Worm (Caenorhabditis elegans) whole organism, L4 larva: Measurements from ENCODE around the gene mrps-11.
A peak's percentile ranks its signal among the peaks of the same experiment; 100 is the strongest.

Source experiments
- F26F4.8 ChIP-seq: fragments of 200-800 bp; sonication (Bioruptor generic); conservative IDR thresholded peaks from 2 replicates; pipeline ENCODE4 v1.3.6; 2022; ENCODE audit warnings: missing genetic modification characterization, missing compliant biosample characterization
- Y5F2A.4 ChIP-seq: fragments of 200-800 bp; sonication (Bioruptor generic); optimal IDR thresholded peaks from 2 replicates; lab custom pipeline; 2018; ENCODE audit warnings: mild to moderate bottlenecking, missing genetic modification characterization, missing compliant biosample characterization
- ZK546.5 ChIP-seq, 2 experiments: sonication (generic microtip); optimal IDR thresholded peaks; 2 replicates each; lab custom pipeline; 2017; ENCODE audit warnings: missing biosample characterization in 2 of 2, missing genetic modification characterization in 2 of 2
- ceh-20 ChIP-seq: fragments of 200-800 bp; sonication (Bioruptor generic); IDR thresholded peaks from 2 replicates; pipeline ENCODE4 v1.3.6; 2022; ENCODE audit warnings: missing genetic modification reagents, missing genetic modification characterization, missing compliant biosample characterization
- daf-16 ChIP-seq, 3 experiments: sonication (generic microtip); optimal IDR thresholded peaks; 2 replicates each; lab custom pipeline; 2016 to 2017; ENCODE audit warnings: missing genetic modification characterization in 3 of 3, missing genetic modification reagents in 3 of 3, mild to moderate bottlenecking in 2 of 3, missing compliant biosample characterization in 2 of 3, missing biosample characterization in 1 of 3, moderate library complexity in 1 of 3
- dmd-6 ChIP-seq: fragments of 200-800 bp; sonication (Bioruptor generic); IDR thresholded peaks from 2 replicates; pipeline ENCODE4 v1.3.6; 2022; ENCODE audit warnings: missing genetic modification reagents, missing genetic modification characterization, missing compliant biosample characterization
- dmd-8 ChIP-seq: fragments of 200-800 bp; sonication (Bioruptor generic); IDR thresholded peaks from 2 replicates; pipeline ENCODE4 v1.3.6; 2022; ENCODE audit warnings: missing genetic modification characterization, missing compliant biosample characterization
- dmd-9 ChIP-seq: fragments of 200-800 bp; sonication (Bioruptor generic); IDR thresholded peaks from 2 replicates; pipeline ENCODE4 v1.3.6; 2022; ENCODE audit warnings: missing genetic modification reagents, missing genetic modification characterization, missing compliant biosample characterization
- duxl-1 ChIP-seq: sonication (generic microtip); optimal IDR thresholded peaks from 2 replicates; lab custom pipeline; 2016; ENCODE audit warnings: mild to moderate bottlenecking, missing genetic modification characterization, moderate library complexity, missing compliant biosample characterization; ENCODE audit not compliant: poor library complexity
- dve-1 ChIP-seq: sonication (generic microtip); optimal IDR thresholded peaks from 2 replicates; lab custom pipeline; 2017; ENCODE audit warnings: antibody characterized with exemption, mild to moderate bottlenecking, missing genetic modification characterization, missing compliant biosample characterization; ENCODE audit not compliant: insufficient read depth
- hif-1 ChIP-seq, 2 experiments: sonication (generic microtip); optimal IDR thresholded peaks; 2 replicates each; lab custom pipeline; 2016 to 2017; ENCODE audit warnings: missing compliant biosample characterization in 2 of 2, missing genetic modification characterization in 2 of 2, missing genetic modification reagents in 2 of 2, missing genotype in 2 of 2, mild to moderate bottlenecking in 1 of 2
- hlh-11 ChIP-seq: fragments of 200-800 bp; sonication (Bioruptor generic); optimal IDR thresholded peaks from 2 replicates; lab custom pipeline; 2018; ENCODE audit warnings: mild to moderate bottlenecking, missing genetic modification characterization, missing compliant biosample characterization
- hlh-30 ChIP-seq: sonication (generic microtip); optimal IDR thresholded peaks from 2 replicates; lab custom pipeline; 2017; ENCODE audit warnings: antibody characterized with exemption, mild to moderate bottlenecking, missing genetic modification characterization, missing compliant biosample characterization; ENCODE audit not compliant: insufficient read depth
- hmg-1.1 ChIP-seq: fragments of 200-800 bp; sonication (Bioruptor generic); IDR thresholded peaks from 2 replicates; pipeline ENCODE4 v1.3.6; 2022; ENCODE audit warnings: missing genetic modification reagents, missing genetic modification characterization, missing compliant biosample characterization
- lin-39 ChIP-seq: fragments of 150-350 bp; optimal IDR thresholded peaks from 2 replicates; lab custom pipeline; 2014; ENCODE audit warnings: missing biosample characterization, missing genetic modification reagents, missing genetic modification characterization
- mep-1 ChIP-seq: fragments of 150-350 bp; sonication (generic microtip); optimal IDR thresholded peaks from 3 replicates; lab custom pipeline; 2014; ENCODE audit warnings: missing biosample characterization, missing genetic modification characterization
- mes-2 ChIP-seq: sonication (generic microtip); optimal IDR thresholded peaks from 2 replicates; lab custom pipeline; 2016; ENCODE audit warnings: missing genotype, mild to moderate bottlenecking, missing genetic modification characterization, missing compliant biosample characterization; ENCODE audit not compliant: poor library complexity, severe bottlenecking
- mxl-3 ChIP-seq: fragments of 200-800 bp; sonication (Bioruptor generic); optimal IDR thresholded peaks from 2 replicates; lab custom pipeline; 2018; ENCODE audit warnings: mild to moderate bottlenecking, missing genetic modification characterization, missing compliant biosample characterization
- nhr-11 ChIP-seq: fragments of 150-350 bp; optimal IDR thresholded peaks from 2 replicates; lab custom pipeline; 2014; ENCODE audit warnings: missing biosample characterization, missing genetic modification characterization
- nhr-25 ChIP-seq: sonication (generic microtip); optimal IDR thresholded peaks from 2 replicates; lab custom pipeline; 2017; ENCODE audit warnings: missing genetic modification characterization, mild to moderate bottlenecking, missing compliant biosample characterization, antibody characterized with exemption, moderate library complexity, borderline replicate concordance; ENCODE audit not compliant: insufficient read depth
- nhr-28 ChIP-seq: fragments of 150-350 bp; optimal IDR thresholded peaks from 2 replicates; lab custom pipeline; 2014; ENCODE audit warnings: missing biosample characterization, missing genetic modification characterization
- nhr-6 ChIP-seq: fragments of 150-350 bp; optimal IDR thresholded peaks from 2 replicates; lab custom pipeline; 2014; ENCODE audit warnings: missing biosample characterization, missing genetic modification characterization
- pqm-1 ChIP-seq: sonication (generic microtip); optimal IDR thresholded peaks from 2 replicates; lab custom pipeline; 2017; ENCODE audit warnings: missing biosample characterization, missing genetic modification characterization
- snpc-1.2 ChIP-seq: fragments of 200-800 bp; sonication (Bioruptor generic); IDR thresholded peaks from 2 replicates; pipeline ENCODE4 v1.3.6; 2022; ENCODE audit warnings: missing genetic modification reagents, missing genetic modification characterization, missing compliant biosample characterization
- snpc-4 ChIP-seq: fragments of 150-350 bp; optimal IDR thresholded peaks from 2 replicates; lab custom pipeline; 2014; ENCODE audit warnings: missing biosample characterization, missing genetic modification characterization
- spr-3 ChIP-seq: fragments of 200-800 bp; sonication (Bioruptor generic); optimal IDR thresholded peaks from 2 replicates; lab custom pipeline; 2018; ENCODE audit warnings: mild to moderate bottlenecking, missing genetic modification characterization, missing compliant biosample characterization
- unc-62 ChIP-seq, 3 experiments: fragments of 150-350 bp in 1 of 3; sonication (generic microtip); optimal IDR thresholded peaks in 2 of 3; peaks in 1 of 3; 1 replicate in 1 of 3; 2 replicates in 2 of 3; lab custom pipeline; 2014 to 2017; ENCODE audit warnings: missing biosample characterization in 3 of 3, missing genetic modification characterization in 3 of 3, missing genetic modification reagents in 3 of 3, missing genotype in 1 of 3

The mrps-11 gene

ce11 chrV:12523356-12523755, 28.9 kb upstream of the mrps-11 start:
- TF ChIP-seq unc-62 (GFP tag; optimal IDR thresholded peaks at IDR 0.05 in 1 of 2; lab: Kevin White, UChicago): peak in 1 of 2 experiments; percentile 82
- no peak for TF ChIP-seq unc-62 (tag; optimal IDR thresholded peaks at IDR 0.05; lab: Kevin White, UChicago)
- peak in 1 of 2 experiments; percentile 89 for TF ChIP-seq daf-16 (GFP tag; optimal IDR thresholded peaks at IDR 0.05; lab: Kevin White, UChicago)
- no peak for TF ChIP-seq daf-16 (tag; optimal IDR thresholded peaks at IDR 0.05; lab: Kevin White, UChicago)
- peak; percentile 5 for TF ChIP-seq hlh-11 (tag; lab: Kevin White, UChicago)
- no peak for TF ChIP-seq duxl-1

ce11 chrV:12518770-12519169, 24.3 kb upstream of the mrps-11 start:
- TF ChIP-seq hlh-30 (tag; lab: Kevin White, UChicago) (peak; percentile 21), hlh-11 (tag; lab: Kevin White, UChicago) (peak; percentile 67), Y5F2A.4 (no peak), mxl-3 (GFP tag; lab: Kevin White, UChicago) (no peak), nhr-11 (peak; percentile 82), hif-1 (tag; optimal IDR thresholded peaks at IDR 0.05; lab: Kevin White, UChicago) (peak in 1 of 2 experiments; percentile 0), hmg-1.1 (0 out of 2 replicates have a peak, but pooled peaks have one; percentile 28), snpc-1.2 (GFP tag; lab: Robert Waterston, UW) (no peak), daf-16 (GFP tag; optimal IDR thresholded peaks at IDR 0.05; lab: Kevin White, UChicago) (peak in 1 of 2 experiments; percentile 93), daf-16 (tag; optimal IDR thresholded peaks at IDR 0.05; lab: Kevin White, UChicago) (no peak)
- TF ChIP-seq, all 104 proteins: peak for 6

ce11 chrV:12517757-12518156, 23.3 kb upstream of the mrps-11 start:
- no peak for TF ChIP-seq nhr-25 (tag; lab: Kevin White, UChicago)
- TF ChIP-seq daf-16 (GFP tag; optimal IDR thresholded peaks at IDR 0.05; lab: Kevin White, UChicago): peak in 1 of 2 experiments; percentile 14
- no peak for TF ChIP-seq daf-16 (tag; optimal IDR thresholded peaks at IDR 0.05; lab: Kevin White, UChicago)
- TF ChIP-seq unc-62 (GFP tag; optimal IDR thresholded peaks at IDR 0.05 in 1 of 2; lab: Kevin White, UChicago): peak in 1 of 2 experiments; percentile 78
- no peak for TF ChIP-seq unc-62 (tag; optimal IDR thresholded peaks at IDR 0.05; lab: Kevin White, UChicago)
- TF ChIP-seq hlh-11 (tag; lab: Kevin White, UChicago): peak; percentile 7
- TF ChIP-seq nhr-11: peak; percentile 38

- TF ChIP-seq ceh-20 (GFP tag; lab: Robert Waterston, UW): no peak
- TF ChIP-seq dmd-9 (GFP tag; lab: Robert Waterston, UW): no peak
- TF ChIP-seq ZK546.5 (tag; optimal IDR thresholded peaks at IDR 0.05; lab: Kevin White, UChicago): no peak
- TF ChIP-seq F26F4.8 (GFP tag; lab: Robert Waterston, UW): no peak
- no peak for TF ChIP-seq hif-1 (tag; optimal IDR thresholded peaks at IDR 0.05; lab: Kevin White, UChicago)
- TF ChIP-seq snpc-1.2 (GFP tag; lab: Robert Waterston, UW): no peak
- no peak for TF ChIP-seq lin-39
These were observed 22.7 kb upstream of the mrps-11 start, which contains the start of gene cal-1 for ce11 chrV:12517148-12517547. cal-1 (minus strand) TSS chrV:12517248.

ce11 chrV:12513900-12514299, 19.5 kb upstream of the mrps-11 start:
- TF ChIP-seq dmd-6 (GFP tag; lab: Robert Waterston, UW) (peak; percentile 25; the same call in 1 of the 2 replicates), dmd-8 (no peak), snpc-4 (tag; lab: Kevin White, UChicago) (no peak), mep-1 (tag; lab: Kevin White, UChicago) (no peak), mes-2 (tag; lab: Kevin White, UChicago) (peak; percentile 37), nhr-11 (peak; percentile 12), spr-3 (GFP tag; lab: Kevin White, UChicago) (no peak), daf-16 (GFP tag; optimal IDR thresholded peaks at IDR 0.05; lab: Kevin White, UChicago) (no peak), daf-16 (tag; optimal IDR thresholded peaks at IDR 0.05; lab: Kevin White, UChicago) (peak; percentile 19), pqm-1 (peak; percentile 51), dve-1 (tag; lab: Kevin White, UChicago) (peak; percentile 7), nhr-28 (tag; lab: Kevin White, UChicago) (no peak), nhr-6 (tag; lab: Kevin White, UChicago) (peak; percentile 36), hlh-11 (tag; lab: Kevin White, UChicago) (peak; percentile 33)
